Fruit fly (Drosophila melanogaster) S2 (cell line): Measurements from ENCODE around the gene CG6324.

Experiments used
- CG8478 ChIP-seq: fragments of >200 bp; optimal IDR thresholded peaks from 2 replicates; lab custom pipeline; 2018
- CTCF ChIP-seq, 2 experiments: fragments of >200 bp; optimal IDR thresholded peaks; 2 replicates each; lab custom pipeline; 2018

- no peak for TF ChIP-seq CTCF (optimal IDR thresholded peaks at IDR 0.05; lab: Kevin White, UChicago)
- TF ChIP-seq CG8478: no peak
Measured at dm6 chrX:15529958-15530357, 54.1 kb downstream of the CG6324 start.
